Fruit fly (Drosophila melanogaster) whole organism, prepupa: ENCODE measurements around the gene CG15403.

Experiments
- CG8632 ChIP-seq: fragments of 200-800 bp; sonication (Bioruptor generic); optimal IDR thresholded peaks from 3 replicates; lab custom pipeline; 2016; ENCODE audit warnings: missing biosample characterization, missing genetic modification characterization
- fd85E ChIP-seq: fragments of 200-800 bp; sonication (Bioruptor generic); optimal IDR thresholded peaks from 3 replicates; lab custom pipeline; 2016; ENCODE audit warnings: missing biosample characterization, missing genetic modification characterization

DNA sequence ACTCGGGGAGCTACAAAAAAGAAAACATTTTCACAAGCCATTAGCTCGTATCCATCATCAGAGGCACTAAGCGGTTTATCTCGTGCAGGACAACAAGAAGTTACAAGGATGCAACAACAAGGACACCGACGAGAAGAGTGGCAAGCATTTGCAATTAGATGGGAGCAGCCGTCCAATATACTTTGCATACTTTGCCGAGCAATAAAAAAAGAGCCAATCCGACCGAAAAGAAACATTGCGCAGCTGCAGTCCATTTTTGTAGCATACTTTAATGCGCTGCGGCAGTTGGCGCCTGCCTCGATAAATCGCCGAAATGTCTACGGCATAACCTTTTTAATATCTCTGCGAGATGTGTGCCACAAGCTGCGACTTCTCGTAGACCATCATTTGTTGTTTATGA is 3.2 kb downstream of the CG15403 start:
- TF ChIP-seq CG8632 (no peak), fd85E (GFP tag; lab: Kevin White, UChicago) (no peak)
